Fruit fly (Drosophila melanogaster): ENCODE results near the gene Tl.

The Tl gene

dm6 chr3R:26859228-26859627 lies 60.4 kb downstream of the Tl start:
- TF ChIP-seq CTCF (optimal IDR thresholded peaks at IDR 0.05) (no peak), CG8478 (optimal IDR thresholded peaks at IDR 0.05) (no peak)

dm6 chr3R:26862213-26862612 lies 63.4 kb downstream of the Tl start:
- TF ChIP-seq CG8478 (optimal IDR thresholded peaks at IDR 0.05), result no peak
- no peak for TF ChIP-seq CTCF (optimal IDR thresholded peaks at IDR 0.05)

dm6 chr3R:26862848-26863448 lies 64.1 kb downstream of the Tl start, which contains the start of the genes Lerp and IntS12:
TSS of gene Lerp (minus strand) at chr3R:26863130.
TSS of gene IntS12 (plus strand) at chr3R:26863376.
- TF ChIP-seq CTCF (optimal IDR thresholded peaks at IDR 0.05), result peak in 1 of 2 experiments; percentile 17
- no peak for TF ChIP-seq CG8478 (optimal IDR thresholded peaks at IDR 0.05)

dm6 chr3R:26866577-26867456 lies 68.0 kb downstream of the Tl start, which contains the start of the genes ball and His2Av:
TSS of gene ball (minus strand) at chr3R:26866807.
TSS of gene His2Av (plus strand) at chr3R:26866929.
- no peak for TF ChIP-seq CG8478 (optimal IDR thresholded peaks at IDR 0.05)
- peak; percentile 97 to 99 for TF ChIP-seq CTCF (optimal IDR thresholded peaks at IDR 0.05)

- TF ChIP-seq CTCF (optimal IDR thresholded peaks at IDR 0.05), result no peak
- TF ChIP-seq CG8478 (optimal IDR thresholded peaks at IDR 0.05), result no peak
Observed at dm6 chr3R:26867457-26868044, 68.7 kb downstream of the Tl start.

dm6 chr3R:26869431-26869830 lies 70.6 kb downstream of the Tl start:
- no peak for TF ChIP-seq CTCF (optimal IDR thresholded peaks at IDR 0.05)
- TF ChIP-seq CG8478 (optimal IDR thresholded peaks at IDR 0.05), result no peak

- no peak for TF ChIP-seq CG8478 (optimal IDR thresholded peaks at IDR 0.05)
Observed at dm6 chr3R:26870494-26870893, 71.7 kb downstream of the Tl start.

dm6 chr3R:26871061-26871460 lies 72.2 kb downstream of the Tl start:
- TF ChIP-seq CTCF (optimal IDR thresholded peaks at IDR 0.05), result no peak
- TF ChIP-seq CG8478 (optimal IDR thresholded peaks at IDR 0.05), result no peak

- TF ChIP-seq CTCF (optimal IDR thresholded peaks at IDR 0.05) (no peak), CG8478 (optimal IDR thresholded peaks at IDR 0.05) (no peak)
Observed at dm6 chr3R:26871852-26872251, 73.0 kb downstream of the Tl start, which contains the start of gene SPARC. TSS of gene SPARC (minus strand) at chr3R:26871995.

dm6 chr3R:26875544-26876027 lies 76.7 kb downstream of the Tl start, which contains the start of gene Rb97D:
TSS of gene Rb97D (minus strand) at chr3R:26875742.
- TF ChIP-seq CG8478 (optimal IDR thresholded peaks at IDR 0.05) (no peak), CTCF (optimal IDR thresholded peaks at IDR 0.05) (no peak)

- TF ChIP-seq CTCF (optimal IDR thresholded peaks at IDR 0.05) (no peak), CG8478 (optimal IDR thresholded peaks at IDR 0.05) (no peak)
Observed at dm6 chr3R:26876432-26876831, 77.6 kb downstream of the Tl start, which contains the start of gene CG5500. TSS of gene CG5500 (plus strand) at chr3R:26876630.

- no peak for TF ChIP-seq CTCF (optimal IDR thresholded peaks at IDR 0.05)
- no peak for TF ChIP-seq CG8478 (optimal IDR thresholded peaks at IDR 0.05)
Observed at dm6 chr3R:26876851-26877250, 78.0 kb downstream of the Tl start.

- TF ChIP-seq CTCF (optimal IDR thresholded peaks at IDR 0.05) (peak; percentile 80 to 86), CG8478 (optimal IDR thresholded peaks at IDR 0.05) (no peak)
Observed at dm6 chr3R:26881121-26881895, 82.5 kb downstream of the Tl start, which contains the start of the genes ro and T48. TSS of gene ro (minus strand) at chr3R:26881171. TSS of gene T48 (plus strand) at chr3R:26881734.

- TF ChIP-seq CTCF (optimal IDR thresholded peaks at IDR 0.05) (no peak), CG8478 (optimal IDR thresholded peaks at IDR 0.05) (no peak)
Observed at dm6 chr3R:26882230-26883014, 83.6 kb downstream of the Tl start.

All from S2 (cell line).